Worm (Caenorhabditis elegans): ENCODE results near the gene C49C3.11.

- TF ChIP-seq ztf-23 (GFP tag; IDR thresholded peaks at IDR 0.05) (no peak), T22C8.4 (GFP tag; IDR thresholded peaks at IDR 0.05) (no peak), med-1 (GFP tag; optimal IDR thresholded peaks at IDR 0.05; ENCODE audit: insufficient read depth) (no peak)
Measured at ce11 chrIV:17368292-17368691, 24.7 kb downstream of the C49C3.11 start, which contains the start of gene trh-1.
